Worm (Caenorhabditis elegans) whole organism, mixed stage, embryonic: ENCODE results near the gene oac-39.

Experiments used
- M03D4.4 ChIP-seq: sonication (generic microtip); optimal IDR thresholded peaks from 2 replicates; lab custom pipeline; 2017; ENCODE audit warnings: mild to moderate bottlenecking, missing genetic modification characterization, missing compliant biosample characterization
- bed-3 ChIP-seq: fragments of 200-800 bp; sonication (Bioruptor generic); optimal IDR thresholded peaks from 3 replicates; lab custom pipeline; 2018; ENCODE audit warnings: mild to moderate bottlenecking, missing genetic modification characterization, moderate library complexity, missing compliant biosample characterization
- blmp-1 ChIP-seq: fragments of 150-350 bp; optimal IDR thresholded peaks from 2 replicates; lab custom pipeline; 2014; ENCODE audit warnings: missing biosample characterization, missing genetic modification characterization
- ceh-39 ChIP-seq: fragments of 150-350 bp; optimal IDR thresholded peaks from 2 replicates; lab custom pipeline; 2014; ENCODE audit warnings: missing biosample characterization, missing genetic modification characterization
- ceh-43 ChIP-seq: fragments of 200-800 bp; sonication (Bioruptor generic); optimal IDR thresholded peaks from 2 replicates; lab custom pipeline; 2018; ENCODE audit warnings: mild to moderate bottlenecking, missing genetic modification characterization, moderate library complexity, missing compliant biosample characterization
- ceh-83 ChIP-seq: fragments of 200-800 bp; sonication (Bioruptor generic); optimal IDR thresholded peaks from 2 replicates; lab custom pipeline; 2018; ENCODE audit warnings: mild to moderate bottlenecking, missing genetic modification characterization, missing compliant biosample characterization
- ces-1 ChIP-seq: fragments of 150-350 bp; optimal IDR thresholded peaks from 2 replicates; lab custom pipeline; 2014; ENCODE audit warnings: missing biosample characterization, missing genetic modification reagents, missing genetic modification characterization
- drap-1 ChIP-seq: fragments of 200-800 bp; sonication (Bioruptor generic); optimal IDR thresholded peaks from 3 replicates; lab custom pipeline; 2018; ENCODE audit warnings: mild to moderate bottlenecking, missing genetic modification characterization, missing compliant biosample characterization
- elt-1 ChIP-seq: sonication (generic microtip); optimal IDR thresholded peaks from 2 replicates; lab custom pipeline; 2017; ENCODE audit warnings: missing genetic modification characterization, mild to moderate bottlenecking, missing compliant biosample characterization, antibody characterized with exemption, moderate library complexity, borderline replicate concordance; ENCODE audit not compliant: insufficient read depth
- elt-3 ChIP-seq: fragments of 150-350 bp; optimal IDR thresholded peaks from 2 replicates; lab custom pipeline; 2014; ENCODE audit warnings: missing biosample characterization, missing genetic modification characterization
- ham-2 ChIP-seq: fragments of 200-800 bp; sonication (Bioruptor generic); optimal IDR thresholded peaks from 2 replicates; lab custom pipeline; 2018; ENCODE audit warnings: mild to moderate bottlenecking, missing genetic modification characterization, missing compliant biosample characterization
- hlh-1 ChIP-seq: fragments of 150-350 bp; optimal IDR thresholded peaks from 2 replicates; lab custom pipeline; 2014; ENCODE audit warnings: missing biosample characterization, missing genetic modification reagents, missing genetic modification characterization
- lin-13 ChIP-seq: fragments of 150-350 bp; optimal IDR thresholded peaks from 2 replicates; lab custom pipeline; 2014; ENCODE audit warnings: missing biosample characterization, missing genetic modification characterization
- lin-32 ChIP-seq: fragments of 200-800 bp; sonication (Bioruptor generic); optimal IDR thresholded peaks from 2 replicates; lab custom pipeline; 2018; ENCODE audit warnings: mild to moderate bottlenecking, missing genetic modification characterization, missing compliant biosample characterization
- lsy-2 ChIP-seq: fragments of 150-350 bp; optimal IDR thresholded peaks from 2 replicates; lab custom pipeline; 2014; ENCODE audit warnings: missing biosample characterization, missing genetic modification characterization
- mab-5 ChIP-seq: fragments of 150-350 bp; optimal IDR thresholded peaks from 2 replicates; lab custom pipeline; 2014; ENCODE audit warnings: missing biosample characterization, missing genetic modification characterization
- mls-2 ChIP-seq: sonication (generic microtip); optimal IDR thresholded peaks from 2 replicates; lab custom pipeline; 2016; ENCODE audit warnings: mild to moderate bottlenecking, missing genetic modification characterization, moderate library complexity, missing compliant biosample characterization
- nhr-12 ChIP-seq: fragments of 150-350 bp; optimal IDR thresholded peaks from 2 replicates; lab custom pipeline; 2014; ENCODE audit warnings: missing biosample characterization, missing genetic modification characterization
- nhr-2 ChIP-seq: fragments of 150-350 bp; optimal IDR thresholded peaks from 2 replicates; lab custom pipeline; 2014; ENCODE audit warnings: missing biosample characterization, missing genetic modification characterization
- nhr-237 ChIP-seq: fragments of 150-350 bp; optimal IDR thresholded peaks from 2 replicates; lab custom pipeline; 2014; ENCODE audit warnings: missing biosample characterization, missing genetic modification characterization
- nhr-28 ChIP-seq: fragments of 150-350 bp; optimal IDR thresholded peaks from 2 replicates; lab custom pipeline; 2014; ENCODE audit warnings: missing biosample characterization, missing genetic modification characterization
- nhr-76 ChIP-seq: sonication (generic microtip); optimal IDR thresholded peaks from 2 replicates; lab custom pipeline; 2017; ENCODE audit warnings: missing biosample characterization, missing genetic modification characterization
- sem-2 ChIP-seq: fragments of 200-800 bp; sonication (Bioruptor generic); optimal IDR thresholded peaks from 2 replicates; lab custom pipeline; 2018; ENCODE audit warnings: mild to moderate bottlenecking, missing genetic modification characterization, missing compliant biosample characterization
- snpc-4 ChIP-seq: fragments of 150-350 bp; optimal IDR thresholded peaks from 2 replicates; lab custom pipeline; 2014; ENCODE audit warnings: missing biosample characterization, missing genetic modification characterization
- sptf-1 ChIP-seq: sonication (generic microtip); optimal IDR thresholded peaks from 2 replicates; lab custom pipeline; 2017; ENCODE audit warnings: mild to moderate bottlenecking, missing genetic modification characterization, moderate library complexity, missing compliant biosample characterization
- tbx-8 ChIP-seq: fragments of 200-800 bp; sonication (Bioruptor generic); optimal IDR thresholded peaks from 2 replicates; lab custom pipeline; 2018; ENCODE audit warnings: mild to moderate bottlenecking, missing genetic modification characterization, moderate library complexity, missing compliant biosample characterization
- unc-120 ChIP-seq: sonication (generic microtip); optimal IDR thresholded peaks from 2 replicates; lab custom pipeline; 2017; ENCODE audit warnings: missing genetic modification characterization, missing compliant biosample characterization; ENCODE audit not compliant: poor library complexity, severe bottlenecking
- unc-39 ChIP-seq: fragments of 150-350 bp; optimal IDR thresholded peaks from 2 replicates; lab custom pipeline; 2014; ENCODE audit warnings: missing biosample characterization, missing genetic modification characterization
- unc-62 ChIP-seq: fragments of 150-350 bp; optimal IDR thresholded peaks from 2 replicates; lab custom pipeline; 2014; ENCODE audit warnings: missing biosample characterization, missing genetic modification reagents, missing genetic modification characterization
- zip-8 ChIP-seq: fragments of 150-350 bp; optimal IDR thresholded peaks from 2 replicates; lab custom pipeline; 2014; ENCODE audit warnings: missing biosample characterization, missing genetic modification characterization
- ztf-11 ChIP-seq: fragments of 150-350 bp; optimal IDR thresholded peaks from 2 replicates; lab custom pipeline; 2014; ENCODE audit warnings: missing biosample characterization, missing genetic modification characterization

The oac-39 gene

DNA sequence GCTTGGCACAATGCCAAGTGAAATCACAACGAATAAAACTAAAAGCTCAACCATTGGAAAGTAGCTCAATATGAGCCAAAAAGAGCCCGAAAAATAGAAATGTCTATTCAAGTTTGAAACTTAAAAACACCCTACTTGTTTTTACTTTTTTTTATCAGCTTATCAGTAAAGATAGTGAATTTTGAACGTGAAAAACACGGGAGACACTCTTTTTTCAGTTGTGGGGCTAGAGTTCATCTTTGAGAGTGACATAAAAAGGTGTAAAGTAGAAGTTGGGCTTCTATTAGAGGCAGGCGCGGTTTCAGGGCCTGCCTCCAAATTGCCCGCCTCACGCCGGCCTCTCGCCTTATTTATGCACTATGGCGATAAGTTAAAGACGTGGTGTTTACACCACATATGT is at the start of gene oac-39:
Gene oac-39 (minus strand): TSS at position 101 of the 400 bp plus-strand sequence.
- TF ChIP-seq ceh-39 (tag; lab: Kevin White, UChicago) (no peak), blmp-1 (tag; lab: Kevin White, UChicago) (no peak), unc-39 (no peak), tbx-8 (GFP tag; lab: Kevin White, UChicago) (no peak), zip-8 (tag; lab: Kevin White, UChicago) (no peak), mls-2 (tag; lab: Kevin White, UChicago) (no peak), ztf-11 (tag; lab: Kevin White, UChicago) (no peak), ces-1 (GFP tag; lab: Kevin White, UChicago) (no peak), bed-3 (GFP tag; lab: Kevin White, UChicago) (no peak), nhr-2 (tag; lab: Kevin White, UChicago) (no peak), ham-2 (GFP tag; lab: Kevin White, UChicago) (no peak), sem-2 (GFP tag; lab: Kevin White, UChicago) (no peak)

DNA sequence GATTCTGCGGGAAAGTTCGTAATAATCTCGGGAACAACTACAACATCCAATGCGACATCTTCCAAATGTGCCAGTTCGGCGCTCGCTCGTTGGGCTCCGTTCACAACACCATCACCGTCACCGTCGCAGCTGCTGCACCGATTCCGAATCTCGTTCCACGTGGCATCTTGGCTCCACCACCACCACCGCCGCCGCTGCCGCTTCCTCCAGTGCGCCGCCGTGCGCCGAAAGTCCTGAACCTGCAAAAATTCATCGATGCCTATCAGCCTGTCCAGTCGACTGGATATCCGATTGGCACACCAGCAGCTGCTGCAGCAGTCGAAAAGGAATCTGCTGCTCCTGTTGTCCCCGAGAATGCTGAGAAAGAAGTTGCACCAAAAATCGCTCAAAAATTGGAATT is 46.8 kb upstream of the oac-39 start:
- TF ChIP-seq zip-8 (tag; lab: Kevin White, UChicago) (no peak), ham-2 (GFP tag; lab: Kevin White, UChicago) (no peak), unc-62 (GFP tag; lab: Kevin White, UChicago) (no peak), hlh-1 (tag; lab: Kevin White, UChicago) (no peak), sem-2 (GFP tag; lab: Kevin White, UChicago) (no peak), nhr-76 (tag; lab: Kevin White, UChicago) (no peak), lsy-2 (no peak), mab-5 (tag; lab: Kevin White, UChicago) (no peak), bed-3 (GFP tag; lab: Kevin White, UChicago) (no peak), lin-32 (GFP tag; lab: Kevin White, UChicago) (no peak), nhr-12 (tag; lab: Kevin White, UChicago) (no peak), drap-1 (GFP tag; lab: Kevin White, UChicago) (no peak)

DNA sequence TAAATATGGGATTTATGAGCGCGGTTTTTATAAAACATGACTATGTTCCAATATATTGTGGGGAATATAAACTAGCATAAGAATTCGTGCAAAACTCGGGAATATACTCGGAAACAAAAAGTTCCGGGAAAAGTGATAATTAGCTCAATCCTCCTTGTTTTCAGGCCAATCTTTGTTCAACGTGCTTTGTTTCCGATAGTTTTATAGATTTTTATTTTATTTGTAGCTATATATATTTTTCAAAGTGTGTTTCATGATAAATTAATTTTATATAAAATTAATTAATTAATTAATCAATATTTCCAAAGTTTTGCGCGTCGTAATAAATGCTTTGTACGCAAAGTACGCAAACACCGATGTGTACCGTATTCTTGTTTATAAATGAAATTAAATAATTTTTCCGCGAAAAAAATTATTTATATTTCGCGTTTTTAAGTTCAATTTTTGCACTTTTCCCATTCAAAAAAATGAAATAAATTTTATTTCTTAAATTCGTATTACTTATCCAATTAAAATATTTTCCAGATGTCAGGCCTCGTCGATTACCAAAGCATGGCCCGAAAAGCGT is 46.0 kb upstream of the oac-39 start, which contains the start of gene F33E11.2:
Gene F33E11.2 (plus strand): TSS at position 524 of the 568 bp plus-strand sequence.
- no peak for TF ChIP-seq sem-2 (GFP tag; lab: Kevin White, UChicago)
- TF ChIP-seq M03D4.4 (tag; lab: Kevin White, UChicago): no peak
- no peak for TF ChIP-seq lin-32 (GFP tag; lab: Kevin White, UChicago)
- no peak for TF ChIP-seq ceh-39 (tag; lab: Kevin White, UChicago)
- TF ChIP-seq drap-1 (GFP tag; lab: Kevin White, UChicago): no peak
- TF ChIP-seq blmp-1 (tag; lab: Kevin White, UChicago): no peak
- no peak for TF ChIP-seq unc-62 (GFP tag; lab: Kevin White, UChicago)
- TF ChIP-seq mls-2 (tag; lab: Kevin White, UChicago): no peak
- no peak for TF ChIP-seq sptf-1 (tag; lab: Kevin White, UChicago)

DNA sequence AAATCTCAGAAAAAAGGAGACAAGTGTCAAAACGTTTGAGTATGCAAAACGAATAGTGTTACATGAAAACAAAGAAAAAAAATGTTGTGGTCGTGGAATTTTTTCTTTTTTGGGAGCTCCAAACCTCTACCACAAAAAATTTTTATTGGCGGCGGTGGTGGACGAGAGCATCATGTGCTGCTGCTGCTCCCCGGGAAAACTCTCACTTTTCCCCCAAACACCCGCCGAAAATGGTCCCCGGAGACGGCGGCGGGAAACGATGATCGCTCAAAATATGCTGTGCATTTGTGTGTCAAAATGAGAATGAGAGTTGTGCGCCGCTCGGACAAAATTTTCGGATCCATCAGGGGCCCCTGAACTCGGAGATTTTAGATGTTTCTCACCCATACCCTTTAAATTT is 44.2 kb upstream of the oac-39 start:
- no peak for TF ChIP-seq unc-120 (tag; lab: Kevin White, UChicago)
- no peak for TF ChIP-seq nhr-237
- no peak for TF ChIP-seq tbx-8 (GFP tag; lab: Kevin White, UChicago)
- TF ChIP-seq lsy-2: no peak
- TF ChIP-seq mls-2 (tag; lab: Kevin White, UChicago): no peak
- TF ChIP-seq nhr-2 (tag; lab: Kevin White, UChicago): no peak
- TF ChIP-seq snpc-4 (tag; lab: Kevin White, UChicago): no peak
- TF ChIP-seq nhr-12 (tag; lab: Kevin White, UChicago): no peak
- TF ChIP-seq zip-8 (tag; lab: Kevin White, UChicago): no peak
- TF ChIP-seq drap-1 (GFP tag; lab: Kevin White, UChicago): no peak
- TF ChIP-seq unc-62 (GFP tag; lab: Kevin White, UChicago): no peak
- no peak for TF ChIP-seq ceh-83 (GFP tag; lab: Kevin White, UChicago)
- no peak for TF ChIP-seq ceh-39 (tag; lab: Kevin White, UChicago)
- no peak for TF ChIP-seq ceh-43 (GFP tag; lab: Kevin White, UChicago)
- no peak for TF ChIP-seq elt-1 (tag; lab: Kevin White, UChicago)

DNA sequence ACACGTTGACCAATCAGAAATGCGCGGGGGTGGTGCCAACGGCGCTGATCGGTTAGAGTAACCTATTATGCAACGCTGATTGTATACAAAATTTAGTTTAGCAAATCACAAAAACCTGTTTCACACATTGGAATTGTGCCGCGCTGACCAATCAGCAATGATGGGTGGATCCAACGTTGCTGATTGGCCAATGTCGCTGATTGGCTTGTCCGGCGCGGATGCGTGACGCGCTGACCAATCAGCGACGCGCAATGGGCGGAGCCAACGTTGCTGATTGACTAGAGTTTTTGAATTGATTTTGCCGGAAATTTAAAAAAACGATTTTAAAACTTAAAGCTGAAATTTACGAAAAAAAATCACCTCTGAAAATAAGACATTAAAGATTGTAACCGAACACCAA is 33.7 kb upstream of the oac-39 start:
- TF ChIP-seq elt-3 (tag; lab: Kevin White, UChicago): no peak
- no peak for TF ChIP-seq unc-62 (GFP tag; lab: Kevin White, UChicago)
- no peak for TF ChIP-seq lsy-2
- TF ChIP-seq nhr-28: no peak
- TF ChIP-seq lin-32 (GFP tag; lab: Kevin White, UChicago): no peak
- TF ChIP-seq lin-13 (tag; lab: Kevin White, UChicago): no peak
- no peak for TF ChIP-seq tbx-8 (GFP tag; lab: Kevin White, UChicago)
- TF ChIP-seq ham-2 (GFP tag; lab: Kevin White, UChicago): no peak
- no peak for TF ChIP-seq ceh-83 (GFP tag; lab: Kevin White, UChicago)
- no peak for TF ChIP-seq sem-2 (GFP tag; lab: Kevin White, UChicago)
- no peak for TF ChIP-seq blmp-1 (tag; lab: Kevin White, UChicago)
